Fruit fly (Drosophila melanogaster) whole organism, prepupa: ENCODE measurements around the gene CG32576.
A peak's percentile ranks its signal among the peaks of the same experiment; 100 is the strongest.

ENCODE experiments used
- Blimp-1 ChIP-seq: fragments of 200-800 bp; sonication (Bioruptor generic); optimal IDR thresholded peaks from 3 replicates; lab custom pipeline; 2017; ENCODE audit warnings: missing biosample characterization, missing genetic modification characterization, mild to moderate bottlenecking, moderate library complexity, missing genetic modification reagents
- CG10631 ChIP-seq: fragments of 200-800 bp; sonication (Bioruptor generic); optimal IDR thresholded peaks from 2 replicates; lab custom pipeline; 2016; ENCODE audit warnings: missing biosample characterization, missing genetic modification characterization
- CG10669 ChIP-seq: fragments of 200-800 bp; sonication (Bioruptor generic); optimal IDR thresholded peaks from 3 replicates; lab custom pipeline; 2018; ENCODE audit warnings: missing biosample characterization, mild to moderate bottlenecking, missing genetic modification characterization, moderate library complexity
- CG11294 ChIP-seq: fragments of 200-800 bp; sonication (Bioruptor generic); IDR thresholded peaks from 2 replicates; pipeline ENCODE4 v1.3.6; 2022; ENCODE audit warnings: missing biosample characterization, missing genetic modification characterization
- CG11902 ChIP-seq: fragments of 200-800 bp; sonication (Bioruptor generic); optimal IDR thresholded peaks from 3 replicates; lab custom pipeline; 2016; ENCODE audit warnings: missing biosample characterization, missing genetic modification characterization
- CG15336 ChIP-seq: fragments of 200-800 bp; sonication (Bioruptor generic); IDR thresholded peaks from 2 replicates; pipeline ENCODE4 v1.3.6; 2022; ENCODE audit warnings: missing biosample characterization, missing genetic modification characterization
- CG1621 ChIP-seq: fragments of 200-800 bp; sonication (Bioruptor generic); optimal IDR thresholded peaks from 3 replicates; lab custom pipeline; 2018; ENCODE audit warnings: missing biosample characterization, mild to moderate bottlenecking, missing genetic modification characterization
- CG3032 ChIP-seq: fragments of 200-800 bp; optimal IDR thresholded peaks from 2 replicates; lab custom pipeline; 2019; ENCODE audit warnings: missing biosample characterization, mild to moderate bottlenecking, missing genetic modification characterization, moderate library complexity
- CG31627 ChIP-seq: fragments of 200-800 bp; sonication (Bioruptor generic); optimal IDR thresholded peaks from 3 replicates; lab custom pipeline; 2016; ENCODE audit warnings: missing biosample characterization, missing genetic modification characterization
- CG32006 ChIP-seq: fragments of 200-800 bp; sonication (Bioruptor generic); optimal IDR thresholded peaks from 3 replicates; lab custom pipeline; 2017; ENCODE audit warnings: missing biosample characterization, mild to moderate bottlenecking, missing genetic modification characterization
- CG34406 ChIP-seq: fragments of 200-800 bp; sonication (Bioruptor generic); optimal IDR thresholded peaks from 3 replicates; lab custom pipeline; 2016; ENCODE audit warnings: missing biosample characterization, missing genetic modification characterization
- CG3919 ChIP-seq: fragments of 200-800 bp; sonication (Bioruptor generic); optimal IDR thresholded peaks from 3 replicates; lab custom pipeline; 2016; ENCODE audit warnings: missing biosample characterization, missing genetic modification characterization
- CG4318 ChIP-seq: fragments of 200-800 bp; sonication (Bioruptor generic); optimal IDR thresholded peaks from 3 replicates; lab custom pipeline; 2017; ENCODE audit warnings: missing biosample characterization, mild to moderate bottlenecking, missing genetic modification characterization
- CG6163 ChIP-seq: fragments of 200-800 bp; sonication (Bioruptor generic); IDR thresholded peaks from 3 replicates; pipeline ENCODE4 v1.3.6; 2022; ENCODE audit warnings: missing biosample characterization, missing genetic modification characterization
- CG6276 ChIP-seq: fragments of 200-800 bp; sonication (Bioruptor generic); optimal IDR thresholded peaks from 2 replicates; lab custom pipeline; 2017; ENCODE audit warnings: missing biosample characterization, mild to moderate bottlenecking, missing genetic modification characterization
- CG6808 ChIP-seq: fragments of 200-800 bp; sonication (Bioruptor generic); optimal IDR thresholded peaks from 3 replicates; lab custom pipeline; 2017; ENCODE audit warnings: missing biosample characterization, missing genetic modification characterization, mild to moderate bottlenecking, moderate library complexity, missing genetic modification reagents
- CG8119 ChIP-seq: fragments of 200-800 bp; sonication (Bioruptor generic); IDR thresholded peaks from 3 replicates; pipeline ENCODE4 v1.3.6; 2022; ENCODE audit warnings: missing biosample characterization, missing genetic modification characterization
- CG8319 ChIP-seq: fragments of 200-800 bp; sonication (Bioruptor generic); optimal IDR thresholded peaks from 3 replicates; lab custom pipeline; 2016; ENCODE audit warnings: missing biosample characterization, missing genetic modification characterization
- CG8632 ChIP-seq: fragments of 200-800 bp; sonication (Bioruptor generic); optimal IDR thresholded peaks from 3 replicates; lab custom pipeline; 2016; ENCODE audit warnings: missing biosample characterization, missing genetic modification characterization
- CG9139 ChIP-seq: fragments of 200-800 bp; sonication (Bioruptor generic); optimal IDR thresholded peaks from 3 replicates; lab custom pipeline; 2017; ENCODE audit warnings: missing biosample characterization, mild to moderate bottlenecking, missing genetic modification characterization
- Eip78C ChIP-seq: fragments of 200-800 bp; sonication (Bioruptor generic); peaks from one replicate; lab custom pipeline; 2016; ENCODE audit warnings: missing biosample characterization, missing genetic modification characterization
- Hr39 ChIP-seq: fragments of 200-800 bp; sonication (Bioruptor generic); optimal IDR thresholded peaks from 2 replicates; lab custom pipeline; 2016; ENCODE audit warnings: missing biosample characterization, missing genetic modification characterization
- Hr4 ChIP-seq: fragments of 200-800 bp; sonication (Bioruptor generic); optimal IDR thresholded peaks from 3 replicates; lab custom pipeline; 2016; ENCODE audit warnings: missing biosample characterization, missing genetic modification characterization
- Lpt ChIP-seq: fragments of 200-800 bp; sonication (Bioruptor generic); optimal IDR thresholded peaks from 3 replicates; lab custom pipeline; 2016; ENCODE audit warnings: missing biosample characterization, missing genetic modification characterization
- Smox ChIP-seq: fragments of 200-800 bp; sonication (Bioruptor generic); optimal IDR thresholded peaks from 3 replicates; lab custom pipeline; 2016; ENCODE audit warnings: missing biosample characterization, missing genetic modification characterization
- Sox102F ChIP-seq: fragments of 200-800 bp; sonication (Bioruptor generic); optimal IDR thresholded peaks from 2 replicates; lab custom pipeline; 2016; ENCODE audit warnings: missing biosample characterization, mild to moderate bottlenecking, missing genetic modification characterization
- Sox14 ChIP-seq: fragments of 200-800 bp; sonication (Bioruptor generic); optimal IDR thresholded peaks from 3 replicates; lab custom pipeline; 2016; ENCODE audit warnings: missing biosample characterization, missing genetic modification characterization
- achi ChIP-seq: fragments of 200-800 bp; sonication (Bioruptor generic); optimal IDR thresholded peaks from 3 replicates; lab custom pipeline; 2016; ENCODE audit warnings: missing biosample characterization, missing genetic modification characterization
- cyc ChIP-seq: fragments of 200-800 bp; sonication (Bioruptor generic); optimal IDR thresholded peaks from 3 replicates; lab custom pipeline; 2016; ENCODE audit warnings: missing biosample characterization, missing genetic modification characterization
- dsx ChIP-seq: fragments of 200-800 bp; optimal IDR thresholded peaks from 3 replicates; lab custom pipeline; 2019; ENCODE audit warnings: missing biosample characterization, mild to moderate bottlenecking, missing genetic modification characterization, moderate library complexity; ENCODE audit not compliant: poor library complexity, severe bottlenecking
- eg ChIP-seq: fragments of 200-800 bp; sonication (Bioruptor generic); IDR thresholded peaks from 3 replicates; pipeline ENCODE4 v1.3.6; 2022; ENCODE audit warnings: missing biosample characterization, missing genetic modification characterization
- esn ChIP-seq: fragments of 200-800 bp; sonication (Bioruptor generic); optimal IDR thresholded peaks from 2 replicates; lab custom pipeline; 2016; ENCODE audit warnings: missing biosample characterization, mild to moderate bottlenecking, missing genetic modification characterization, moderate library complexity
- fkh ChIP-seq: fragments of 200-800 bp; sonication (Bioruptor generic); optimal IDR thresholded peaks from 3 replicates; lab custom pipeline; 2017; ENCODE audit warnings: missing biosample characterization, mild to moderate bottlenecking, missing genetic modification characterization, moderate library complexity
- lz ChIP-seq: fragments of 200-800 bp; sonication (Bioruptor generic); optimal IDR thresholded peaks from 3 replicates; lab custom pipeline; 2016; ENCODE audit warnings: missing biosample characterization, missing genetic modification characterization
- salr ChIP-seq, 2 experiments: fragments of 200-800 bp; sonication (Bioruptor generic); optimal IDR thresholded peaks; 3 replicates each; lab custom pipeline; 2016 to 2018; ENCODE audit warnings: missing biosample characterization in 2 of 2, missing genetic modification characterization in 2 of 2, mild to moderate bottlenecking in 1 of 2
- svp ChIP-seq: fragments of 200-800 bp; sonication (Bioruptor generic); peaks from one replicate; lab custom pipeline; 2016; ENCODE audit warnings: missing biosample characterization, missing genetic modification characterization
- topi ChIP-seq: fragments of 200-800 bp; sonication (Bioruptor generic); optimal IDR thresholded peaks from 3 replicates; lab custom pipeline; 2016; ENCODE audit warnings: missing biosample characterization, missing genetic modification characterization
- vri ChIP-seq: fragments of 200-800 bp; sonication (Bioruptor generic); optimal IDR thresholded peaks from 3 replicates; lab custom pipeline; 2016; ENCODE audit warnings: missing biosample characterization, mild to moderate bottlenecking, missing genetic modification characterization

CG32576 gene

dm6 chrX:16296423-16297292 lies 8.3 kb upstream of the CG32576 start, which contains the start of gene CG3632 (continued):
- TF ChIP-seq CG1621 (tag; lab: Kevin White, UChicago): no peak

- TF ChIP-seq CG6276: no peak
- no peak for TF ChIP-seq Smox (GFP tag; lab: Kevin White, UChicago)
- no peak for TF ChIP-seq CG31627 (GFP tag; lab: Kevin White, UChicago)
- TF ChIP-seq CG11902 (GFP tag; lab: Kevin White, UChicago): no peak
- TF ChIP-seq lz (GFP tag; lab: Kevin White, UChicago): no peak
- TF ChIP-seq salr (GFP tag; optimal IDR thresholded peaks at IDR 0.05; lab: Kevin White, UChicago): no peak
- no peak for TF ChIP-seq CG11294 (GFP tag; lab: Robert Waterston, UW)
- TF ChIP-seq CG6163 (GFP tag; lab: Robert Waterston, UW): no peak
- TF ChIP-seq CG8319 (GFP tag; lab: Kevin White, UChicago): no peak
- TF ChIP-seq Sox14 (GFP tag; lab: Kevin White, UChicago): no peak
- TF ChIP-seq Sox102F (GFP tag; lab: Kevin White, UChicago): no peak
- TF ChIP-seq eg: no peak
- TF ChIP-seq vri (GFP tag; lab: Kevin White, UChicago): no peak
- no peak for TF ChIP-seq CG4318 (GFP tag; lab: Kevin White, UChicago)
- no peak for TF ChIP-seq Blimp-1 (GFP tag; lab: Kevin White, UChicago)
- TF ChIP-seq CG1621 (tag; lab: Kevin White, UChicago): no peak
- TF ChIP-seq Lpt (GFP tag; lab: Kevin White, UChicago): no peak
Observed at dm6 chrX:16292646-16293045, 4.3 kb upstream of the CG32576 start.

- TF ChIP-seq topi: no peak
- TF ChIP-seq Hr39: no peak
- TF ChIP-seq Sox14 (GFP tag; lab: Kevin White, UChicago): no peak
- no peak for TF ChIP-seq CG9139 (GFP tag; lab: Kevin White, UChicago)
- no peak for TF ChIP-seq CG10669 (GFP tag; lab: Kevin White, UChicago)
- no peak for TF ChIP-seq CG31627 (GFP tag; lab: Kevin White, UChicago)
- TF ChIP-seq fkh (GFP tag; lab: Kevin White, UChicago): no peak
- TF ChIP-seq CG8119 (GFP tag; lab: Robert Waterston, UW): no peak
- TF ChIP-seq CG15336 (GFP tag; lab: Robert Waterston, UW): no peak
- TF ChIP-seq CG34406: no peak
- no peak for TF ChIP-seq CG3919
- no peak for TF ChIP-seq Lpt (GFP tag; lab: Kevin White, UChicago)
- no peak for TF ChIP-seq CG3032 (tag; lab: Kevin White, UChicago)
- no peak for TF ChIP-seq CG4318 (GFP tag; lab: Kevin White, UChicago)
- no peak for TF ChIP-seq eg
- no peak for TF ChIP-seq esn (GFP tag; lab: Kevin White, UChicago)
- no peak for TF ChIP-seq svp (GFP tag; lab: Kevin White, UChicago)
- TF ChIP-seq CG6808: no peak
- TF ChIP-seq vri (GFP tag; lab: Kevin White, UChicago): no peak
Observed at dm6 chrX:16288999-16289398, 666 bp upstream of the CG32576 start.

- TF ChIP-seq vri (GFP tag; lab: Kevin White, UChicago) (peak; percentile 43), achi (peak; percentile 19), Sox14 (GFP tag; lab: Kevin White, UChicago) (peak; percentile 12), eg (no peak), CG8632 (no peak), topi (peak; percentile 43), CG11294 (GFP tag; lab: Robert Waterston, UW) (no peak), Sox102F (GFP tag; lab: Kevin White, UChicago) (peak; percentile 10), CG10631 (GFP tag; lab: Kevin White, UChicago) (peak; percentile 6), Eip78C (GFP tag; lab: Kevin White, UChicago) (peak; percentile 74), CG31627 (GFP tag; lab: Kevin White, UChicago) (peak; percentile 19), esn (GFP tag; lab: Kevin White, UChicago) (peak; percentile 46), Hr4 (no peak), cyc (GFP tag; lab: Kevin White, UChicago) (peak; percentile 8), lz (GFP tag; lab: Kevin White, UChicago) (peak; percentile 9), CG1621 (tag; lab: Kevin White, UChicago) (peak; percentile 12), Lpt (GFP tag; lab: Kevin White, UChicago) (no peak), CG32006 (GFP tag; lab: Kevin White, UChicago) (no peak), dsx (peak; percentile 34), salr (GFP tag; optimal IDR thresholded peaks at IDR 0.05; lab: Kevin White, UChicago) (no peak)
- TF ChIP-seq, all 60 proteins: peak for 13
Observed at dm6 chrX:16286083-16286666, 2.2 kb downstream of the CG32576 start, which contains the start of gene UQCR-14. UQCR-14 (plus strand) TSS chrX:16286288.
